Worm (Caenorhabditis elegans): ENCODE measurements around the gene set-1.

- TF ChIP-seq unc-62 (GFP tag; optimal IDR thresholded peaks at IDR 0.05 in 1 of 2) (no peak), unc-62 (tag; optimal IDR thresholded peaks at IDR 0.05) (no peak), aha-1 (tag) (peak; percentile 98)
Observed at ce11 chrIII:6447521-6447920, 4.7 kb downstream of the set-1 start.

All from whole organism, L4 larva.